Fruit fly (Drosophila melanogaster) whole organism, embryonic: ENCODE data around the gene Cpr73D.

ENCODE experiments used
- Aef1 ChIP-seq: fragments of 200-800 bp; sonication (Bioruptor generic); IDR thresholded peaks from 3 replicates; pipeline ENCODE4 v1.3.6; 2022; ENCODE audit warnings: missing biosample characterization, missing genetic modification characterization
- Atf-2 ChIP-seq: fragments of 200-800 bp; sonication (Bioruptor generic); optimal IDR thresholded peaks from 2 replicates; lab custom pipeline; 2016; ENCODE audit warnings: missing biosample characterization, missing genetic modification characterization
- CG10565 ChIP-seq: fragments of 200-800 bp; sonication (Bioruptor generic); optimal IDR thresholded peaks from 3 replicates; lab custom pipeline; 2016; ENCODE audit warnings: missing biosample characterization, mild to moderate bottlenecking, missing genetic modification characterization
- CG11560 ChIP-seq: fragments of 200-800 bp; sonication (Bioruptor generic); IDR thresholded peaks from 3 replicates; pipeline ENCODE4 v1.3.6; 2022; ENCODE audit warnings: missing biosample characterization, missing genetic modification characterization
- CG13424 ChIP-seq: fragments of 200-800 bp; sonication (Bioruptor generic); optimal IDR thresholded peaks from 2 replicates; lab custom pipeline; 2019; ENCODE audit warnings: missing biosample characterization, mild to moderate bottlenecking, missing genetic modification characterization, moderate library complexity
- CG15514 ChIP-seq: fragments of 200-800 bp; sonication (Bioruptor generic); optimal IDR thresholded peaks from 3 replicates; lab custom pipeline; 2017; ENCODE audit warnings: missing biosample characterization, missing genetic modification characterization, mild to moderate bottlenecking, moderate library complexity, missing genetic modification reagents
- CG1603 ChIP-seq: fragments of 200-800 bp; sonication (Bioruptor generic); optimal IDR thresholded peaks from 2 replicates; lab custom pipeline; 2019; ENCODE audit warnings: missing biosample characterization, mild to moderate bottlenecking, missing genetic modification characterization, moderate library complexity
- CG16779 ChIP-seq: fragments of 200-800 bp; sonication (Bioruptor generic); IDR thresholded peaks from 2 replicates; pipeline ENCODE4 v1.3.6; 2022; ENCODE audit warnings: missing biosample characterization, missing genetic modification characterization
- CG17568 ChIP-seq: fragments of 200-800 bp; sonication (Bioruptor generic); optimal IDR thresholded peaks from 2 replicates; lab custom pipeline; 2018; ENCODE audit warnings: missing biosample characterization, mild to moderate bottlenecking, missing genetic modification characterization, moderate library complexity
- CG18764 ChIP-seq: fragments of 200-800 bp; sonication (Bioruptor generic); optimal IDR thresholded peaks from 3 replicates; lab custom pipeline; 2016; ENCODE audit warnings: missing biosample characterization, missing genetic modification characterization
- CG2202 ChIP-seq: fragments of 200-800 bp; sonication (Bioruptor generic); optimal IDR thresholded peaks from 2 replicates; lab custom pipeline; 2018; ENCODE audit warnings: missing biosample characterization, mild to moderate bottlenecking, missing genetic modification characterization
- CG2712 ChIP-seq: fragments of 200-800 bp; optimal IDR thresholded peaks from 3 replicates; lab custom pipeline; 2019; ENCODE audit warnings: missing biosample characterization, mild to moderate bottlenecking, missing genetic modification characterization, moderate library complexity
- CG2875 ChIP-seq: fragments of 200-800 bp; sonication (Bioruptor generic); optimal IDR thresholded peaks from 2 replicates; lab custom pipeline; 2017; ENCODE audit warnings: missing biosample characterization, mild to moderate bottlenecking, missing genetic modification characterization, missing genetic modification reagents
- CG31224 ChIP-seq: fragments of 200-800 bp; sonication (Bioruptor generic); IDR thresholded peaks from 2 replicates; pipeline ENCODE4 v1.3.6; 2022; ENCODE audit warnings: missing biosample characterization, missing genetic modification characterization
- CG32772 ChIP-seq: fragments of 200-800 bp; sonication (Bioruptor generic); IDR thresholded peaks from 2 replicates; pipeline ENCODE4 v1.3.6; 2022; ENCODE audit warnings: missing biosample characterization, missing genetic modification characterization
- CG3847 ChIP-seq: fragments of 200-800 bp; sonication (Bioruptor generic); IDR thresholded peaks from 2 replicates; pipeline ENCODE4 v1.3.6; 2022; ENCODE audit warnings: missing biosample characterization, missing genetic modification characterization
- CG5245 ChIP-seq: fragments of 200-800 bp; sonication (Bioruptor generic); optimal IDR thresholded peaks from 3 replicates; lab custom pipeline; 2016; ENCODE audit warnings: missing biosample characterization, missing genetic modification characterization
- CG6854 ChIP-seq: fragments of 200-800 bp; sonication (Bioruptor generic); optimal IDR thresholded peaks from 3 replicates; lab custom pipeline; 2017; ENCODE audit warnings: missing biosample characterization, mild to moderate bottlenecking, missing genetic modification characterization
- CG7271 ChIP-seq: fragments of 200-800 bp; sonication (Bioruptor generic); optimal IDR thresholded peaks from 2 replicates; lab custom pipeline; 2018; ENCODE audit warnings: missing biosample characterization, mild to moderate bottlenecking, missing genetic modification characterization, moderate library complexity
- CG7372 ChIP-seq: fragments of 200-800 bp; sonication (Bioruptor generic); IDR thresholded peaks from 2 replicates; pipeline ENCODE4 v1.3.6; 2022; ENCODE audit warnings: missing biosample characterization, missing genetic modification characterization
- CG7963 ChIP-seq: fragments of 200-800 bp; sonication (Bioruptor generic); IDR thresholded peaks from 3 replicates; pipeline ENCODE4 v1.3.6; 2022; ENCODE audit warnings: missing biosample characterization, missing genetic modification characterization; ENCODE audit not compliant: partially characterized antibody
- CG9609 ChIP-seq: fragments of 200-800 bp; sonication (Bioruptor generic); optimal IDR thresholded peaks from 3 replicates; lab custom pipeline; 2016; ENCODE audit warnings: missing biosample characterization, missing genetic modification characterization
- Dfd ChIP-seq, 2 experiments: fragments of >200 bp; optimal IDR thresholded peaks; 2 replicates each; lab custom pipeline; 2017; ENCODE audit warnings: missing biosample characterization in 2 of 2, missing genetic modification characterization in 2 of 2
- Doc3 ChIP-seq: fragments of 200-800 bp; sonication (Bioruptor generic); IDR thresholded peaks from 3 replicates; pipeline ENCODE4 v1.3.6; 2022; ENCODE audit warnings: missing biosample characterization, missing genetic modification characterization; ENCODE audit not compliant: partially characterized antibody
- Dp ChIP-seq: fragments of 200-800 bp; sonication (Bioruptor generic); optimal IDR thresholded peaks from 2 replicates; lab custom pipeline; 2018; ENCODE audit warnings: missing biosample characterization, mild to moderate bottlenecking, missing genetic modification characterization, moderate library complexity
- Drgx ChIP-seq: fragments of 200-800 bp; sonication (Bioruptor generic); IDR thresholded peaks from 2 replicates; pipeline ENCODE4 v1.3.6; 2022; ENCODE audit warnings: missing biosample characterization, missing genetic modification characterization
- Elba2 ChIP-seq: fragments of 200-800 bp; sonication (Bioruptor generic); optimal IDR thresholded peaks from 3 replicates; lab custom pipeline; 2016; ENCODE audit warnings: missing biosample characterization, missing genetic modification characterization
- MESR4 ChIP-seq: fragments of 200-800 bp; sonication (Bioruptor generic); optimal IDR thresholded peaks from 2 replicates; lab custom pipeline; 2018; ENCODE audit warnings: missing biosample characterization, mild to moderate bottlenecking, missing genetic modification characterization, moderate library complexity
- MTF-1 ChIP-seq: fragments of 200-800 bp; sonication (Bioruptor generic); optimal IDR thresholded peaks from 2 replicates; lab custom pipeline; 2018; ENCODE audit warnings: missing biosample characterization, mild to moderate bottlenecking, missing genetic modification characterization, borderline replicate concordance
- NK7.1 ChIP-seq: fragments of 200-800 bp; sonication (Bioruptor generic); optimal IDR thresholded peaks from 3 replicates; lab custom pipeline; 2016; ENCODE audit warnings: missing biosample characterization, missing genetic modification characterization
- Nf-YB ChIP-seq: fragments of 200-800 bp; sonication (Bioruptor generic); optimal IDR thresholded peaks from 3 replicates; lab custom pipeline; 2019; ENCODE audit warnings: missing biosample characterization, mild to moderate bottlenecking, missing genetic modification characterization, moderate library complexity
- Ravus ChIP-seq: fragments of 200-800 bp; sonication (Bioruptor generic); IDR thresholded peaks from 2 replicates; pipeline ENCODE4 v1.3.6; 2022; ENCODE audit warnings: missing biosample characterization, missing genetic modification characterization
- Sin3A ChIP-seq: fragments of >200 bp; optimal IDR thresholded peaks from 2 replicates; lab custom pipeline; 2018
- Sox102F ChIP-seq: fragments of 200-800 bp; sonication (Bioruptor generic); optimal IDR thresholded peaks from 2 replicates; lab custom pipeline; 2018; ENCODE audit warnings: missing biosample characterization, mild to moderate bottlenecking, missing genetic modification characterization, moderate library complexity
- Ssrp ChIP-seq: fragments of 200-800 bp; sonication (Bioruptor generic); optimal IDR thresholded peaks from 2 replicates; lab custom pipeline; 2018; ENCODE audit warnings: missing biosample characterization, mild to moderate bottlenecking, missing genetic modification characterization, moderate library complexity
- Usf ChIP-seq: fragments of 200-800 bp; sonication (Bioruptor generic); optimal IDR thresholded peaks from 2 replicates; lab custom pipeline; 2017; ENCODE audit warnings: missing genotype, missing biosample characterization, missing genetic modification characterization
- bab2 ChIP-seq: fragments of 200-800 bp; sonication (Bioruptor generic); optimal IDR thresholded peaks from 2 replicates; lab custom pipeline; 2016; ENCODE audit warnings: missing biosample characterization, missing genetic modification characterization
- croc ChIP-seq: fragments of 200-800 bp; sonication (Bioruptor generic); conservative IDR thresholded peaks from 3 replicates; pipeline ENCODE4 v1.3.6; 2022; ENCODE audit warnings: missing biosample characterization, missing genetic modification characterization
- eyg ChIP-seq: fragments of 200-800 bp; sonication (Bioruptor generic); optimal IDR thresholded peaks from 3 replicates; lab custom pipeline; 2016; ENCODE audit warnings: missing biosample characterization, missing genetic modification characterization
- fd102C ChIP-seq: fragments of 200-800 bp; sonication (Bioruptor generic); optimal IDR thresholded peaks from 2 replicates; lab custom pipeline; 2018; ENCODE audit warnings: missing biosample characterization, mild to moderate bottlenecking, missing genetic modification characterization, moderate library complexity
- grau ChIP-seq: fragments of 200-800 bp; optimal IDR thresholded peaks from 3 replicates; lab custom pipeline; 2019; ENCODE audit warnings: missing biosample characterization, mild to moderate bottlenecking, missing genetic modification characterization, moderate library complexity
- hbn ChIP-seq: fragments of 200-800 bp; sonication (Bioruptor generic); IDR thresholded peaks from 2 replicates; pipeline ENCODE4 v1.3.6; 2022; ENCODE audit warnings: missing biosample characterization, missing genetic modification characterization; ENCODE audit not compliant: partially characterized antibody
- hth ChIP-seq: fragments of >200 bp; optimal IDR thresholded peaks from 2 replicates; lab custom pipeline; 2017; ENCODE audit warnings: inconsistent platforms
- insv ChIP-seq, 2 experiments: fragments of 200-800 bp; sonication (Bioruptor generic); optimal IDR thresholded peaks; 3 replicates each; lab custom pipeline; 2016 to 2018; ENCODE audit warnings: missing biosample characterization in 2 of 2, missing genetic modification characterization in 2 of 2
- repo ChIP-seq: fragments of 200-800 bp; sonication (Bioruptor generic); optimal IDR thresholded peaks from 2 replicates; lab custom pipeline; 2016; ENCODE audit warnings: missing biosample characterization, missing genetic modification characterization
- run ChIP-seq: fragments of 200-800 bp; sonication (Bioruptor generic); optimal IDR thresholded peaks from 3 replicates; lab custom pipeline; 2018; ENCODE audit warnings: missing biosample characterization, mild to moderate bottlenecking, missing genetic modification characterization
- sima ChIP-seq: fragments of 200-800 bp; sonication (Bioruptor generic); optimal IDR thresholded peaks from 2 replicates; lab custom pipeline; 2016; ENCODE audit warnings: missing biosample characterization, missing genetic modification characterization
- slp2 ChIP-seq: fragments of 200-800 bp; sonication (Bioruptor generic); optimal IDR thresholded peaks from 2 replicates; lab custom pipeline; 2016; ENCODE audit warnings: missing biosample characterization, missing genetic modification characterization
- vfl ChIP-seq: fragments of 200-800 bp; sonication (Bioruptor generic); optimal IDR thresholded peaks from 2 replicates; lab custom pipeline; 2016; ENCODE audit warnings: missing biosample characterization, missing genetic modification characterization
- wek ChIP-seq: fragments of 200-800 bp; sonication (Bioruptor generic); optimal IDR thresholded peaks from 3 replicates; lab custom pipeline; 2018; ENCODE audit warnings: missing biosample characterization, mild to moderate bottlenecking, missing genetic modification characterization, moderate library complexity

The Cpr73D gene

dm6 chr3L:16956768-16957533 is 538 bp downstream of the Cpr73D start (continued):
- TF ChIP-seq vfl (GFP tag; lab: Kevin White, UChicago) = no peak
- TF ChIP-seq CG15514 (GFP tag; lab: Kevin White, UChicago) = peak; percentile 57
- TF ChIP-seq CG2202 (tag; lab: Kevin White, UChicago) = no peak
- TF ChIP-seq CG9609 (GFP tag; lab: Kevin White, UChicago) = peak; percentile 60
- peak; percentile 25 for TF ChIP-seq Atf-2 (GFP tag; lab: Kevin White, UChicago)
- no peak for TF ChIP-seq MESR4 (GFP tag; lab: Kevin White, UChicago)
- TF ChIP-seq Ssrp (tag; lab: Kevin White, UChicago) = peak; percentile 75
- peak; percentile 83 for TF ChIP-seq CG2712 (tag; lab: Kevin White, UChicago)
- TF ChIP-seq bab2 (GFP tag; lab: Kevin White, UChicago) = peak; percentile 50
- peak; percentile 31 for TF ChIP-seq Ravus (GFP tag; lab: Robert Waterston, UW)
- peak; percentile 50 for TF ChIP-seq Nf-YB (GFP tag; lab: Kevin White, UChicago)
- TF ChIP-seq Drgx (GFP tag; lab: Robert Waterston, UW) = peak; percentile 48; the same call in 1 of the 2 replicates
- TF ChIP-seq CG6854 = no peak
- TF ChIP-seq repo (GFP tag; lab: Kevin White, UChicago) = peak; percentile 2
- no peak for TF ChIP-seq NK7.1 (GFP tag; lab: Kevin White, UChicago)
- TF ChIP-seq sima (GFP tag; lab: Kevin White, UChicago) = no peak
- TF ChIP-seq CG10565 = no peak
- TF ChIP-seq Dfd (GFP tag; optimal IDR thresholded peaks at IDR 0.05; lab: Kevin White, UChicago) = no peak
- no peak for TF ChIP-seq insv (GFP tag; optimal IDR thresholded peaks at IDR 0.05; lab: Kevin White, UChicago)
- TF ChIP-seq Doc3 (GFP tag; lab: Robert Waterston, UW) = no peak
- peak; percentile 5 for TF ChIP-seq CG18764 (GFP tag; lab: Kevin White, UChicago)
- TF ChIP-seq CG13424 = peak; percentile 80
- TF ChIP-seq CG5245 (GFP tag; lab: Kevin White, UChicago) = peak; percentile 23
- TF ChIP-seq wek (GFP tag; lab: Kevin White, UChicago) = no peak
- TF ChIP-seq hth = no peak
- peak; percentile 20; the same call in 1 of the 2 replicates for TF ChIP-seq CG7372
- no peak for TF ChIP-seq CG7271 (tag; lab: Kevin White, UChicago)
- TF ChIP-seq CG1603 (tag; lab: Kevin White, UChicago) = no peak
- TF ChIP-seq grau = peak; percentile 83
- no peak for TF ChIP-seq CG7963 (GFP tag; lab: Robert Waterston, UW)
- peak; percentile 39; the same call in 1 of the 2 replicates for TF ChIP-seq CG32772 (GFP tag; lab: Robert Waterston, UW)
- TF ChIP-seq CG2875 (GFP tag; lab: Kevin White, UChicago) = no peak
- peak; percentile 54 for TF ChIP-seq CG31224 (GFP tag; lab: Robert Waterston, UW)
- TF ChIP-seq Usf (GFP tag; lab: Kevin White, UChicago) = no peak
- peak; percentile 51 for TF ChIP-seq MTF-1 (GFP tag; lab: Kevin White, UChicago)
- TF ChIP-seq CG3847 (GFP tag; lab: Robert Waterston, UW) = peak; percentile 63
- peak; percentile 28; the same call in 1 of the 3 replicates for TF ChIP-seq croc (GFP tag; lab: Robert Waterston, UW)
- peak; percentile 21 for TF ChIP-seq eyg (GFP tag; lab: Kevin White, UChicago)
- TF ChIP-seq CG17568 (GFP tag; lab: Kevin White, UChicago) = peak; percentile 48
- TF ChIP-seq hbn (GFP tag; lab: Robert Waterston, UW) = no peak
- peak; percentile 73 for TF ChIP-seq slp2 (GFP tag; lab: Kevin White, UChicago)
- no peak for TF ChIP-seq Dp
- no peak for TF ChIP-seq CG11560 (tag; lab: Robert Waterston, UW)
- TF ChIP-seq Sox102F (GFP tag; lab: Kevin White, UChicago) = peak; percentile 85
- TF ChIP-seq Sin3A (lab: Kevin White, UChicago) = no peak
- peak; percentile 32 for TF ChIP-seq run (tag; lab: Kevin White, UChicago)
- no peak for TF ChIP-seq Elba2 (GFP tag; lab: Kevin White, UChicago)
- no peak for TF ChIP-seq fd102C (GFP tag; lab: Kevin White, UChicago)
- TF ChIP-seq Aef1 (GFP tag; lab: Robert Waterston, UW) = peak; percentile 69
- no peak for TF ChIP-seq CG16779 (GFP tag; lab: Robert Waterston, UW)
